Fruit fly (Drosophila melanogaster): ENCODE results near the gene Sfp24Bc.

DNA sequence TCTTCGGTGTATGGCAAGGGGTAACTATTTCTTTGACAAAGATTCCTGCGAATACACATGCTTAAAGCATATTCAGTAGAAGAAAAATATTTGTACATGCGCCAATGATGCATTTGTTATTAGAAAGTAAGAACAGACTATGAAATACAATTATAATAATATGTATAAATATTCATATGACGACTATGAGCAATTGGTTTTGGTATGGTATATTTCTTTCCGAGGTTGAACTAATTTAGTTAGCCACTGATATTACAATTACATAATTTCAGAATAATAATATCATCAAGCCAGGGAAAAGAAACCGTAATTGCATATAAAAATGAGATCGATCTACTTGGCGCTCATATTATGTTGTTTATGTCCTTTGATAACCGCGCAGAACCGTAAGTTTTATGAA, 31.1 kb upstream of the Sfp24Bc start, which contains the start of gene CG43145:
- TF ChIP-seq cnc (optimal IDR thresholded peaks at IDR 0.05) (no peak), pad (GFP tag; optimal IDR thresholded peaks at IDR 0.05) (no peak), Mnt (GFP tag; optimal IDR thresholded peaks at IDR 0.05) (no peak), CG7101 (tag; optimal IDR thresholded peaks at IDR 0.05) (no peak), kay (GFP tag; ENCODE audit: borderline replicate concordance) (no peak), CG5204 (GFP tag; optimal IDR thresholded peaks at IDR 0.05) (no peak), bab1 (GFP tag; optimal IDR thresholded peaks at IDR 0.05) (no peak), CG11617 (GFP tag; optimal IDR thresholded peaks at IDR 0.05) (no peak), CG12768 (GFP tag; optimal IDR thresholded peaks at IDR 0.05) (no peak), CG14711 (tag; optimal IDR thresholded peaks at IDR 0.05) (no peak), tj (GFP tag; optimal IDR thresholded peaks at IDR 0.05) (no peak), Clk (GFP tag; optimal IDR thresholded peaks at IDR 0.05) (no peak), CG1620 (GFP tag; optimal IDR thresholded peaks at IDR 0.05) (no peak), Hr96 (GFP tag; optimal IDR thresholded peaks at IDR 0.05) (no peak)

Measured in whole organism, adult.